Worm (Caenorhabditis elegans) whole organism, late embryonic: ENCODE results near the gene eef-1A.1.

ENCODE experiments used
- C08G9.2 ChIP-seq: sonication (generic microtip); optimal IDR thresholded peaks from 2 replicates; lab custom pipeline; 2016; ENCODE audit warnings: mild to moderate bottlenecking, missing genetic modification characterization, moderate library complexity, missing compliant biosample characterization
- C38D4.7 ChIP-seq: fragments of 200-800 bp; sonication (Bioruptor generic); optimal IDR thresholded peaks from 2 replicates; lab custom pipeline; 2018; ENCODE audit warnings: mild to moderate bottlenecking, missing genetic modification characterization, moderate library complexity, missing compliant biosample characterization
- K02D7.2 ChIP-seq: sonication (generic microtip); optimal IDR thresholded peaks from 2 replicates; lab custom pipeline; 2017; ENCODE audit warnings: mild to moderate bottlenecking, missing genetic modification characterization, missing compliant biosample characterization
- Y22D7AL.16 ChIP-seq: sonication (generic microtip); optimal IDR thresholded peaks from 2 replicates; lab custom pipeline; 2016; ENCODE audit warnings: missing genetic modification characterization, missing compliant biosample characterization
- ahr-1 ChIP-seq: sonication (generic microtip); optimal IDR thresholded peaks from 2 replicates; lab custom pipeline; 2016; ENCODE audit warnings: missing genetic modification characterization, missing compliant biosample characterization
- ceh-14 ChIP-seq: sonication (generic microtip); optimal IDR thresholded peaks from 2 replicates; lab custom pipeline; 2016; ENCODE audit warnings: missing genotype, missing genetic modification characterization, missing compliant biosample characterization
- ceh-18 ChIP-seq: sonication (generic microtip); optimal IDR thresholded peaks from 2 replicates; lab custom pipeline; 2016; ENCODE audit warnings: missing genetic modification characterization, missing compliant biosample characterization
- ceh-19 ChIP-seq: fragments of 200-800 bp; sonication (Bioruptor generic); optimal IDR thresholded peaks from 2 replicates; lab custom pipeline; 2018; ENCODE audit warnings: mild to moderate bottlenecking, missing genetic modification characterization, missing compliant biosample characterization
- ceh-2 ChIP-seq: sonication (generic microtip); optimal IDR thresholded peaks from 2 replicates; lab custom pipeline; 2016; ENCODE audit warnings: missing genotype, missing genetic modification characterization, missing compliant biosample characterization
- ceh-24 ChIP-seq: sonication (generic microtip); optimal IDR thresholded peaks from 2 replicates; lab custom pipeline; 2016; ENCODE audit warnings: mild to moderate bottlenecking, missing genetic modification characterization, missing compliant biosample characterization
- ceh-31 ChIP-seq: sonication (generic microtip); optimal IDR thresholded peaks from 2 replicates; lab custom pipeline; 2016; ENCODE audit warnings: missing genetic modification characterization, missing compliant biosample characterization
- ceh-34 ChIP-seq: sonication (generic microtip); optimal IDR thresholded peaks from 2 replicates; lab custom pipeline; 2016; ENCODE audit warnings: mild to moderate bottlenecking, missing genetic modification characterization, missing compliant biosample characterization
- ceh-45 ChIP-seq: fragments of 200-800 bp; sonication (Bioruptor generic); IDR thresholded peaks from 2 replicates; pipeline ENCODE4 v1.3.6; 2022; ENCODE audit warnings: missing genetic modification reagents, missing genetic modification characterization, missing compliant biosample characterization
- ceh-48 ChIP-seq: sonication (generic microtip); optimal IDR thresholded peaks from 2 replicates; lab custom pipeline; 2016; ENCODE audit warnings: missing genetic modification characterization, inconsistent platforms, missing compliant biosample characterization
- ceh-6 ChIP-seq: fragments of 200-800 bp; sonication (Bioruptor generic); optimal IDR thresholded peaks from 2 replicates; lab custom pipeline; 2018; ENCODE audit warnings: mild to moderate bottlenecking, missing genetic modification characterization, missing compliant biosample characterization
- ceh-9 ChIP-seq: sonication (generic microtip); optimal IDR thresholded peaks from 2 replicates; lab custom pipeline; 2016; ENCODE audit warnings: mild to moderate bottlenecking, missing genetic modification characterization, inconsistent platforms, missing compliant biosample characterization
- che-1 ChIP-seq: sonication (generic microtip); optimal IDR thresholded peaks from 2 replicates; lab custom pipeline; 2016; ENCODE audit warnings: mild to moderate bottlenecking, missing genetic modification characterization, missing compliant biosample characterization
- elt-2 ChIP-seq: sonication (generic microtip); optimal IDR thresholded peaks from 2 replicates; lab custom pipeline; 2016; ENCODE audit warnings: missing genetic modification reagents, missing genetic modification characterization, missing compliant biosample characterization
- elt-4 ChIP-seq: sonication (generic microtip); optimal IDR thresholded peaks from 2 replicates; lab custom pipeline; 2016; ENCODE audit warnings: missing genetic modification characterization, missing compliant biosample characterization
- fax-1 ChIP-seq: sonication (generic microtip); optimal IDR thresholded peaks from 2 replicates; lab custom pipeline; 2016; ENCODE audit warnings: missing genotype, missing genetic modification characterization, missing compliant biosample characterization
- fkh-6 ChIP-seq: sonication (generic microtip); optimal IDR thresholded peaks from 2 replicates; lab custom pipeline; 2016; ENCODE audit warnings: missing genetic modification characterization, missing compliant biosample characterization
- gmeb-2 ChIP-seq: sonication (generic microtip); optimal IDR thresholded peaks from 2 replicates; lab custom pipeline; 2016; ENCODE audit warnings: missing genetic modification characterization, inconsistent platforms, missing compliant biosample characterization
- hlh-13 ChIP-seq: fragments of 200-800 bp; sonication (Bioruptor generic); optimal IDR thresholded peaks from 2 replicates; lab custom pipeline; 2018; ENCODE audit warnings: mild to moderate bottlenecking, missing genetic modification characterization, missing compliant biosample characterization
- hlh-15 ChIP-seq: sonication (generic microtip); optimal IDR thresholded peaks from 2 replicates; lab custom pipeline; 2016; ENCODE audit warnings: missing genetic modification characterization, missing compliant biosample characterization
- hlh-6 ChIP-seq: sonication (generic microtip); optimal IDR thresholded peaks from 2 replicates; lab custom pipeline; 2016; ENCODE audit warnings: missing genotype, missing genetic modification characterization, missing compliant biosample characterization
- hlh-8 ChIP-seq: sonication (generic microtip); optimal IDR thresholded peaks from 2 replicates; lab custom pipeline; 2016; ENCODE audit warnings: missing genotype, missing genetic modification characterization, missing compliant biosample characterization
- lim-6 ChIP-seq: sonication (generic microtip); optimal IDR thresholded peaks from 2 replicates; lab custom pipeline; 2016; ENCODE audit warnings: missing genetic modification characterization, missing compliant biosample characterization
- madf-2 ChIP-seq: sonication (generic microtip); optimal IDR thresholded peaks from 2 replicates; lab custom pipeline; 2017; ENCODE audit warnings: missing genetic modification characterization, missing compliant biosample characterization
- nfya-1 ChIP-seq: sonication (generic microtip); optimal IDR thresholded peaks from 2 replicates; lab custom pipeline; 2017; ENCODE audit warnings: missing genetic modification characterization, mild to moderate bottlenecking, missing compliant biosample characterization, antibody characterized with exemption, moderate library complexity
- nhr-232 ChIP-seq: sonication (generic microtip); optimal IDR thresholded peaks from 2 replicates; lab custom pipeline; 2016; ENCODE audit warnings: missing genetic modification characterization, missing compliant biosample characterization
- odd-2 ChIP-seq: sonication (generic microtip); optimal IDR thresholded peaks from 2 replicates; lab custom pipeline; 2017; ENCODE audit warnings: antibody characterized with exemption, mild to moderate bottlenecking, missing genetic modification characterization, missing compliant biosample characterization
- pag-3 ChIP-seq: sonication (generic microtip); optimal IDR thresholded peaks from 2 replicates; lab custom pipeline; 2016; ENCODE audit warnings: missing compliant biosample characterization, missing genetic modification characterization, borderline replicate concordance
- pat-9 ChIP-seq: fragments of 200-800 bp; sonication (Bioruptor generic); optimal IDR thresholded peaks from 2 replicates; lab custom pipeline; 2018; ENCODE audit warnings: mild to moderate bottlenecking, missing genetic modification characterization, moderate library complexity, missing compliant biosample characterization
- pax-1 ChIP-seq: fragments of 150-350 bp; optimal IDR thresholded peaks from 2 replicates; lab custom pipeline; 2014; ENCODE audit warnings: missing biosample characterization, missing genetic modification characterization
- pqm-1 ChIP-seq: sonication (generic microtip); optimal IDR thresholded peaks from 2 replicates; lab custom pipeline; 2016; ENCODE audit warnings: missing genetic modification characterization, missing compliant biosample characterization
- pros-1 ChIP-seq: fragments of 150-350 bp; optimal IDR thresholded peaks from 2 replicates; lab custom pipeline; 2014; ENCODE audit warnings: missing biosample characterization, missing genetic modification reagents, missing genetic modification characterization
- ref-2 ChIP-seq: sonication (generic microtip); optimal IDR thresholded peaks from 2 replicates; lab custom pipeline; 2016; ENCODE audit warnings: missing genetic modification characterization, missing compliant biosample characterization
- rnt-1 ChIP-seq: sonication (generic microtip); optimal IDR thresholded peaks from 2 replicates; lab custom pipeline; 2016; ENCODE audit warnings: missing genetic modification characterization, missing compliant biosample characterization
- sdc-2 ChIP-seq: sonication (generic microtip); optimal IDR thresholded peaks from 2 replicates; lab custom pipeline; 2016; ENCODE audit warnings: missing genotype, missing genetic modification characterization, missing compliant biosample characterization
- sox-2 ChIP-seq: fragments of 200-800 bp; sonication (Bioruptor generic); IDR thresholded peaks from 2 replicates; pipeline ENCODE4 v1.3.6; 2022; ENCODE audit warnings: missing genetic modification reagents, missing genetic modification characterization, missing compliant biosample characterization
- syd-9 ChIP-seq: sonication (generic microtip); optimal IDR thresholded peaks from 2 replicates; lab custom pipeline; 2016; ENCODE audit warnings: mild to moderate bottlenecking, missing genetic modification characterization, moderate library complexity, missing compliant biosample characterization
- tbx-7 ChIP-seq: sonication (generic microtip); optimal IDR thresholded peaks from 2 replicates; lab custom pipeline; 2016; ENCODE audit warnings: missing genotype, missing genetic modification characterization, missing compliant biosample characterization
- unc-42 ChIP-seq: sonication (generic microtip); optimal IDR thresholded peaks from 2 replicates; lab custom pipeline; 2016; ENCODE audit warnings: missing genotype, missing genetic modification characterization, missing compliant biosample characterization
- zip-5 ChIP-seq: sonication (generic microtip); optimal IDR thresholded peaks from 2 replicates; lab custom pipeline; 2016; ENCODE audit warnings: missing genetic modification characterization, missing compliant biosample characterization

eef-1A.1 gene

DNA sequence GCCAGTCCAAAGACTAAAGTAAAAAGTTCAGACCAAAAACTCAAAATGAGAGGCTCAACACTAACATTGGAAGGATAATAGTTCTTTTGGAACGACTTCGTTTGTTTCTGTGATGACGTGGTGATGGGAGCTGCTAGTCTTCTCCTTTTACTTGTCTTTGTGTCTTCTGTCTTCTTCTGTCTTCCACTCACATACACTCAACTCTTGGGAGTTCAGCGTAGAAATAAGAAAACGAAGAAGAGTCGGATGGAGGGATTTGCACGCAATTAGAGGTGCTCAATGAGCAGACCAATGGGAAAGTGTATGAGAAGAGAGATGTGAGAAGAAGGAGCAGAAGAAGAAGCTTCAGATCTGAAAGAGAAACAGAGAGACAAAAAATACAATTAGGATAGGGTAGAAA, 40.5 kb upstream of the eef-1A.1 start:
- TF ChIP-seq unc-42 (tag; lab: Kevin White, UChicago) (peak; percentile 29), C08G9.2 (tag; lab: Kevin White, UChicago) (no peak), madf-2 (tag; lab: Kevin White, UChicago) (no peak), hlh-15 (tag; lab: Kevin White, UChicago) (no peak)

DNA sequence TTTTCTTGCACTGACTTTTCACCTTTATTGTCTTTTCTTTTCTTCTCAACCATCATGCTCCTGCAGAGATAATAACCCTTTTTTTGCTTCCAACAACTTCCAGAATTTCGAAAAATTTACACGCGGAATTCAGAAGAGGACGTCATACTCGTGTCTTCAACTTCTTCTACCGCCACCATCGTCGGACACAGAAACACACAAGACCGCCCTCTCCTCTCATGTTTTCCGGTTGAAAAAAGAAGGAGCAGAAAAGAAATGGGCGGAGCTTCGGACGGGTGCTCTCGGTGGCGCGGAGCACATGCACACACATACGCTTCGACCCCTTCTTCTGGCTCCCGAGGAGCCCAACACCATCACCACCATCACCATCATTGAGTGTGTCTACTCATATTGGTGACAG, 37.3 kb upstream of the eef-1A.1 start, which contains the start of gene lgc-38:
TSS of gene lgc-38 (plus strand) at position 301 of the 400 bp plus-strand sequence.
- no peak for TF ChIP-seq pqm-1 (tag; lab: Kevin White, UChicago)
- TF ChIP-seq tbx-7 (tag; lab: Kevin White, UChicago) = no peak
- no peak for TF ChIP-seq K02D7.2 (tag; lab: Kevin White, UChicago)
- TF ChIP-seq zip-5 (tag; lab: Kevin White, UChicago) = no peak
- TF ChIP-seq elt-2 (tag; lab: Kevin White, UChicago) = no peak
- TF ChIP-seq ref-2 = no peak
- TF ChIP-seq sox-2 (GFP tag; lab: Robert Waterston, UW) = no peak
- TF ChIP-seq ceh-48 (tag; lab: Kevin White, UChicago) = no peak
- TF ChIP-seq fax-1 (tag; lab: Kevin White, UChicago) = no peak
- no peak for TF ChIP-seq hlh-13 (GFP tag; lab: Kevin White, UChicago)
- TF ChIP-seq elt-4 (tag; lab: Kevin White, UChicago) = no peak
- no peak for TF ChIP-seq rnt-1 (tag; lab: Kevin White, UChicago)
- TF ChIP-seq ceh-31 = no peak
- TF ChIP-seq fkh-6 (tag; lab: Kevin White, UChicago) = no peak
- no peak for TF ChIP-seq pat-9
- TF ChIP-seq pag-3 (tag; lab: Kevin White, UChicago) = no peak
- no peak for TF ChIP-seq che-1 (tag; lab: Kevin White, UChicago)
- TF ChIP-seq ceh-24 (tag; lab: Kevin White, UChicago) = no peak
- no peak for TF ChIP-seq ceh-6 (GFP tag; lab: Kevin White, UChicago)
- TF ChIP-seq ceh-45 (GFP tag; lab: Robert Waterston, UW) = no peak
- TF ChIP-seq, all 69 proteins: peak for 0

DNA sequence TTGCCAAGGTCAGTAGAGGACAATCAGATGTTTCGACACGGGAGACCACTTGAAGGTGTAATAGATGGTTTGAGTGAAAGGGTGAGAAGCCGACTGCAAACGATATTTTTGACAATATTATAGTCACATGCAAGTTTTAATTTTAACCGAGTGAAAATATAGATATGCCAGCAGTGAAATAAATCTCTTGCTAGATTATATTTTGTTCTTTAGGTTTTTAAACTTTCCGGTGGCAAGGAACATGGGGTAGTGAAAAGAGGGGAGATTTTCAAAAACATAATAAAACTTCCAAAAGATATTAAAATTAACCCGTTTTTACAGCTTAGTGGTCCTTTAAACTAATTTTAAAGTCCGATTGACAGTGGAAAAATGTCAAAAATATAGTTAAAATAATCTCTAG, 33.8 kb upstream of the eef-1A.1 start, which contains the start of gene C06E8.5:
TSS of gene C06E8.5 (minus strand) at position 101 of the 400 bp plus-strand sequence.
- no peak for TF ChIP-seq pros-1 (tag; lab: Kevin White, UChicago)
- no peak for TF ChIP-seq ceh-31
- TF ChIP-seq pax-1 (tag; lab: Kevin White, UChicago) = no peak
- TF ChIP-seq ceh-14 (tag; lab: Kevin White, UChicago) = no peak
- TF ChIP-seq ceh-2 (tag; lab: Kevin White, UChicago) = no peak
- no peak for TF ChIP-seq ceh-9 (tag; lab: Kevin White, UChicago)
- no peak for TF ChIP-seq che-1 (tag; lab: Kevin White, UChicago)
- no peak for TF ChIP-seq hlh-6
- TF ChIP-seq ceh-24 (tag; lab: Kevin White, UChicago) = no peak
- TF ChIP-seq ahr-1 (tag; lab: Kevin White, UChicago) = no peak
- no peak for TF ChIP-seq ceh-18
- no peak for TF ChIP-seq nhr-232
- TF ChIP-seq madf-2 (tag; lab: Kevin White, UChicago) = no peak
- no peak for TF ChIP-seq ceh-19
- TF ChIP-seq fax-1 (tag; lab: Kevin White, UChicago) = no peak
- TF ChIP-seq ceh-45 (GFP tag; lab: Robert Waterston, UW) = no peak

- TF ChIP-seq sdc-2 (tag; lab: Kevin White, UChicago) = no peak
- TF ChIP-seq pqm-1 (tag; lab: Kevin White, UChicago) = no peak
- TF ChIP-seq C38D4.7 (GFP tag; lab: Kevin White, UChicago) = no peak
- no peak for TF ChIP-seq zip-5 (tag; lab: Kevin White, UChicago)
- no peak for TF ChIP-seq ceh-6 (GFP tag; lab: Kevin White, UChicago)
- TF ChIP-seq ceh-31 = no peak
- no peak for TF ChIP-seq syd-9
- no peak for TF ChIP-seq ceh-34
- TF ChIP-seq gmeb-2 (tag; lab: Kevin White, UChicago) = no peak
- no peak for TF ChIP-seq rnt-1 (tag; lab: Kevin White, UChicago)
- no peak for TF ChIP-seq elt-2 (tag; lab: Kevin White, UChicago)
- no peak for TF ChIP-seq hlh-8 (tag; lab: Kevin White, UChicago)
- TF ChIP-seq lim-6 (tag; lab: Kevin White, UChicago) = no peak
- TF ChIP-seq odd-2 (tag; lab: Kevin White, UChicago) = no peak
- TF ChIP-seq Y22D7AL.16 (tag; lab: Kevin White, UChicago) = no peak
- no peak for TF ChIP-seq ceh-19
- no peak for TF ChIP-seq sox-2 (GFP tag; lab: Robert Waterston, UW)
- no peak for TF ChIP-seq unc-42 (tag; lab: Kevin White, UChicago)
- TF ChIP-seq nfya-1 = no peak
Measured at ce11 chrIII:7002143-7002542, 30.6 kb upstream of the eef-1A.1 start.
